Worm (Caenorhabditis elegans) whole organism, early embryonic: ENCODE measurements around the gene Y25C1A.7.

Experiments used
- ama-1 ChIP-seq: fragments of 150-350 bp; optimal IDR thresholded peaks from 2 replicates; lab custom pipeline; 2014
- ets-7 ChIP-seq: sonication (generic microtip); optimal IDR thresholded peaks from 2 replicates; lab custom pipeline; 2016; ENCODE audit warnings: missing genotype, missing genetic modification characterization, missing compliant biosample characterization
- tbx-37 ChIP-seq: fragments of 200-800 bp; sonication (Bioruptor generic); conservative IDR thresholded peaks from 2 replicates; pipeline ENCODE4 v1.3.6; 2022; ENCODE audit warnings: missing genetic modification reagents, missing genetic modification characterization, missing compliant biosample characterization

DNA sequence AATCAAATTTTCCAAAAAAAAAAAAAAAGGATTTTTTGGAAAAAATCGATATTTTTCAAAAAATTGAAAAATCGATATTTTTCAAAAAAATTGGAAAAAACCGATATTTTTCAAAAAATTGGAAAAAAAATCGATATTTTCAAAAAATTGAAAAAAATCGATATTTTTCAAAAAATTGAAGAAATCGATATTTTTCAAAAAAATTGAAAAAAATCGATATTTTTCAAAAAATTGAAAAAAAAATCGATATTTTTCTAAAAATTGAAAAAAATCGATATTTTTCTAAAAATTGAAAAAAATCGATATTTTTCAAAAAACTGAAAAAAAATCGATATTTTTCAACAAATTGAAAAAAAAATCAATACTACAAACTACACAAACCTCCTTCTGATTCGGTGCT, 6.9 kb downstream of the Y25C1A.7 start:
- TF ChIP-seq ets-7 (no peak), tbx-37 (no peak), ama-1 (lab: Kevin White, UChicago) (no peak)
